Worm (Caenorhabditis elegans): ENCODE measurements around the gene B0454.8.
A peak's percentile ranks its signal among the peaks of the same experiment; 100 is the strongest.

The B0454.8 gene

DNA sequence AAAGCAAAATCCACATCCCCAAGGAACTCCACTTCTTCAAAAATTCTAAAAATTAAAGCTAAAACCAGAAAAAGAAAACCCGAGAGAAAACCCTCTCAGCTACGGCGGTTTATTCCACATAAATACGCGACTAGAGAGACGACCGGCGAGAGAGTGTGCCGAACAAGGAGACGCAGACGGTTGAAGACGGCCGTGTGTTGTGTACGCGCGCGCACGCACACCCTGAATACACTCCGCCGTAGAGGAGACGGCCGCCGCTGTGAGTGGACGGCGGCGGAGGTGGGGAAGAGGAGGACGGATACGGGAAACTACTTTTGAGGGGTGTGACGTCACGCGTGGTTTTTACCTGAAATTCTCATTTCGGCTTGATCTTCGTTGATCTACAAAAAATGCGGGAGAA is 11.4 kb upstream of the B0454.8 start:
- peak; percentile 33 for TF ChIP-seq hlh-11 (tag; optimal IDR thresholded peaks at IDR 0.05)
- peak; percentile 68; the same call in 1 of the 2 replicates for TF ChIP-seq hmg-1.1 (GFP tag; IDR thresholded peaks at IDR 0.05)
- TF ChIP-seq daf-12 (tag; optimal IDR thresholded peaks at IDR 0.05), result no peak
- TF ChIP-seq ces-1 (GFP tag; optimal IDR thresholded peaks at IDR 0.05), result no peak
- TF ChIP-seq mep-1 (tag; optimal IDR thresholded peaks at IDR 0.05), result no peak
- TF ChIP-seq T26A8.4 (GFP tag; IDR thresholded peaks at IDR 0.05), result no peak
- no peak for TF ChIP-seq F37D6.2 (tag; optimal IDR thresholded peaks at IDR 0.05)
- TF ChIP-seq mxl-3 (GFP tag; optimal IDR thresholded peaks at IDR 0.05), result peak; percentile 17
- no peak for TF ChIP-seq nhr-10 (tag; optimal IDR thresholded peaks at IDR 0.05)
- TF ChIP-seq tra-1 (GFP tag; IDR thresholded peaks at IDR 0.05), result no peak
- TF ChIP-seq cey-2 (tag; optimal IDR thresholded peaks at IDR 0.05; ENCODE audit: borderline replicate concordance, insufficient read depth), result no peak
- TF ChIP-seq F44E2.7 (GFP tag; IDR thresholded peaks at IDR 0.05), result no peak
- no peak for TF ChIP-seq F10B5.3 (tag; optimal IDR thresholded peaks at IDR 0.05)
- peak; percentile 30 for TF ChIP-seq mes-2 (tag; optimal IDR thresholded peaks at IDR 0.05; ENCODE audit: poor library complexity, severe bottlenecking)
- no peak for TF ChIP-seq arid-1 (GFP tag; conservative IDR thresholded peaks at IDR 0.05)
- TF ChIP-seq set-16 (GFP tag; IDR thresholded peaks at IDR 0.05), result peak; percentile 85
- no peak for TF ChIP-seq F26F4.8 (GFP tag; conservative IDR thresholded peaks at IDR 0.05)
- no peak for TF ChIP-seq dmd-9 (GFP tag; IDR thresholded peaks at IDR 0.05)
- TF ChIP-seq hif-1 (tag; optimal IDR thresholded peaks at IDR 0.05), result peak in 1 of 2 experiments; percentile 17
- no peak for TF ChIP-seq saeg-2 (GFP tag; IDR thresholded peaks at IDR 0.05)
- TF ChIP-seq dve-1 (tag; optimal IDR thresholded peaks at IDR 0.05; ENCODE audit: insufficient read depth), result no peak
- TF ChIP-seq lin-1 (GFP tag; IDR thresholded peaks at IDR 0.05), result no peak
- no peak for TF ChIP-seq ZK546.5 (tag; optimal IDR thresholded peaks at IDR 0.05)
- TF ChIP-seq duxl-1 (tag; optimal IDR thresholded peaks at IDR 0.05; ENCODE audit: poor library complexity), result no peak
- TF ChIP-seq ceh-32 (tag; optimal IDR thresholded peaks at IDR 0.05; ENCODE audit: poor library complexity), result no peak
- no peak for TF ChIP-seq fos-1 (tag; optimal IDR thresholded peaks at IDR 0.05)
- TF ChIP-seq daf-16 (GFP tag; optimal IDR thresholded peaks at IDR 0.05), result no peak
- peak; percentile 29 for TF ChIP-seq daf-16 (tag; optimal IDR thresholded peaks at IDR 0.05)
- no peak for TF ChIP-seq php-3 (GFP tag; IDR thresholded peaks at IDR 0.05)
- no peak for TF ChIP-seq mdt-29 (GFP tag; IDR thresholded peaks at IDR 0.05)
- TF ChIP-seq lin-29 (GFP tag; IDR thresholded peaks at IDR 0.05), result no peak
- TF ChIP-seq lim-7 (GFP tag; IDR thresholded peaks at IDR 0.05), result no peak
- TF ChIP-seq rbr-2 (tag; optimal IDR thresholded peaks at IDR 0.05), result peak; percentile 21
- TF ChIP-seq F49E8.2 (tag; optimal IDR thresholded peaks at IDR 0.05; ENCODE audit: borderline replicate concordance), result no peak
- TF ChIP-seq sdz-12 (GFP tag; optimal IDR thresholded peaks at IDR 0.05), result no peak
- no peak for TF ChIP-seq ztf-11 (tag; optimal IDR thresholded peaks at IDR 0.05)
- no peak for TF ChIP-seq gei-8 (GFP tag; optimal IDR thresholded peaks at IDR 0.05)
- no peak for TF ChIP-seq nhr-237 (tag; optimal IDR thresholded peaks at IDR 0.05)
- no peak for TF ChIP-seq Y5F2A.4 (GFP tag; optimal IDR thresholded peaks at IDR 0.05)
- peak; percentile 40 for TF ChIP-seq nhr-28 (tag; optimal IDR thresholded peaks at IDR 0.05)
- TF ChIP-seq ama-1 (optimal IDR thresholded peaks at IDR 0.05), result no peak
- TF ChIP-seq mxl-2 (GFP tag; conservative IDR thresholded peaks at IDR 0.05), result no peak
- 0 out of 2 replicates have a peak, but pooled peaks have one; percentile 5 for TF ChIP-seq pha-4 (GFP tag; IDR thresholded peaks at IDR 0.05)
- TF ChIP-seq pha-4 (tag; optimal IDR thresholded peaks at IDR 0.05), result no peak
- TF ChIP-seq zfp-2 (tag; optimal IDR thresholded peaks at IDR 0.05), result no peak

All from whole organism, L4 larva.